Worm (Caenorhabditis elegans) whole organism, mixed stage, embryonic: ENCODE data around the gene ZC239.5.
"Not testable (repeated sequence)": the region's sequence is repeated elsewhere in the genome, so short reads cannot be mapped to it uniquely, and the experiment has no call there.

Experiments
- M03D4.4 ChIP-seq: sonication (generic microtip); optimal IDR thresholded peaks from 2 replicates; lab custom pipeline; 2017; ENCODE audit warnings: mild to moderate bottlenecking, missing genetic modification characterization, missing compliant biosample characterization
- bed-3 ChIP-seq: fragments of 200-800 bp; sonication (Bioruptor generic); optimal IDR thresholded peaks from 3 replicates; lab custom pipeline; 2018; ENCODE audit warnings: mild to moderate bottlenecking, missing genetic modification characterization, moderate library complexity, missing compliant biosample characterization
- blmp-1 ChIP-seq: fragments of 150-350 bp; optimal IDR thresholded peaks from 2 replicates; lab custom pipeline; 2014; ENCODE audit warnings: missing biosample characterization, missing genetic modification characterization
- ceh-39 ChIP-seq: fragments of 150-350 bp; optimal IDR thresholded peaks from 2 replicates; lab custom pipeline; 2014; ENCODE audit warnings: missing biosample characterization, missing genetic modification characterization
- ceh-43 ChIP-seq: fragments of 200-800 bp; sonication (Bioruptor generic); optimal IDR thresholded peaks from 2 replicates; lab custom pipeline; 2018; ENCODE audit warnings: mild to moderate bottlenecking, missing genetic modification characterization, moderate library complexity, missing compliant biosample characterization
- cnd-1 ChIP-seq: fragments of 200-800 bp; sonication (Bioruptor generic); optimal IDR thresholded peaks from 2 replicates; lab custom pipeline; 2018; ENCODE audit warnings: mild to moderate bottlenecking, missing genetic modification characterization, missing compliant biosample characterization
- drap-1 ChIP-seq: fragments of 200-800 bp; sonication (Bioruptor generic); optimal IDR thresholded peaks from 3 replicates; lab custom pipeline; 2018; ENCODE audit warnings: mild to moderate bottlenecking, missing genetic modification characterization, missing compliant biosample characterization
- elt-1 ChIP-seq: sonication (generic microtip); optimal IDR thresholded peaks from 2 replicates; lab custom pipeline; 2017; ENCODE audit warnings: missing genetic modification characterization, mild to moderate bottlenecking, missing compliant biosample characterization, antibody characterized with exemption, moderate library complexity, borderline replicate concordance; ENCODE audit not compliant: insufficient read depth
- elt-3 ChIP-seq: fragments of 150-350 bp; optimal IDR thresholded peaks from 2 replicates; lab custom pipeline; 2014; ENCODE audit warnings: missing biosample characterization, missing genetic modification characterization
- flh-1 ChIP-seq: fragments of 200-800 bp; sonication (Bioruptor generic); optimal IDR thresholded peaks from 2 replicates; lab custom pipeline; 2018; ENCODE audit warnings: mild to moderate bottlenecking, missing genetic modification characterization, moderate library complexity, missing compliant biosample characterization
- ham-2 ChIP-seq: fragments of 200-800 bp; sonication (Bioruptor generic); optimal IDR thresholded peaks from 2 replicates; lab custom pipeline; 2018; ENCODE audit warnings: mild to moderate bottlenecking, missing genetic modification characterization, missing compliant biosample characterization
- hlh-1 ChIP-seq: fragments of 150-350 bp; optimal IDR thresholded peaks from 2 replicates; lab custom pipeline; 2014; ENCODE audit warnings: missing biosample characterization, missing genetic modification reagents, missing genetic modification characterization
- lin-32 ChIP-seq: fragments of 200-800 bp; sonication (Bioruptor generic); optimal IDR thresholded peaks from 2 replicates; lab custom pipeline; 2018; ENCODE audit warnings: mild to moderate bottlenecking, missing genetic modification characterization, missing compliant biosample characterization
- lsy-2 ChIP-seq: fragments of 150-350 bp; optimal IDR thresholded peaks from 2 replicates; lab custom pipeline; 2014; ENCODE audit warnings: missing biosample characterization, missing genetic modification characterization
- mab-5 ChIP-seq: fragments of 150-350 bp; optimal IDR thresholded peaks from 2 replicates; lab custom pipeline; 2014; ENCODE audit warnings: missing biosample characterization, missing genetic modification characterization
- mep-1 ChIP-seq: fragments of 150-350 bp; optimal IDR thresholded peaks from 2 replicates; lab custom pipeline; 2017; ENCODE audit warnings: missing biosample characterization, missing genetic modification reagents, missing genetic modification characterization, inconsistent platforms
- nhr-12 ChIP-seq: fragments of 150-350 bp; optimal IDR thresholded peaks from 2 replicates; lab custom pipeline; 2014; ENCODE audit warnings: missing biosample characterization, missing genetic modification characterization
- nhr-2 ChIP-seq: fragments of 150-350 bp; optimal IDR thresholded peaks from 2 replicates; lab custom pipeline; 2014; ENCODE audit warnings: missing biosample characterization, missing genetic modification characterization
- nhr-237 ChIP-seq: fragments of 150-350 bp; optimal IDR thresholded peaks from 2 replicates; lab custom pipeline; 2014; ENCODE audit warnings: missing biosample characterization, missing genetic modification characterization
- nhr-28 ChIP-seq: fragments of 150-350 bp; optimal IDR thresholded peaks from 2 replicates; lab custom pipeline; 2014; ENCODE audit warnings: missing biosample characterization, missing genetic modification characterization
- nhr-76 ChIP-seq: sonication (generic microtip); optimal IDR thresholded peaks from 2 replicates; lab custom pipeline; 2017; ENCODE audit warnings: missing biosample characterization, missing genetic modification characterization
- pha-4 ChIP-seq: fragments of 150-350 bp; optimal IDR thresholded peaks from 2 replicates; lab custom pipeline; 2018; ENCODE audit warnings: missing biosample characterization, missing genetic modification reagents, missing genetic modification characterization
- sem-2 ChIP-seq: fragments of 200-800 bp; sonication (Bioruptor generic); optimal IDR thresholded peaks from 2 replicates; lab custom pipeline; 2018; ENCODE audit warnings: mild to moderate bottlenecking, missing genetic modification characterization, missing compliant biosample characterization
- snpc-4 ChIP-seq: fragments of 150-350 bp; optimal IDR thresholded peaks from 2 replicates; lab custom pipeline; 2014; ENCODE audit warnings: missing biosample characterization, missing genetic modification characterization
- tbx-8 ChIP-seq: fragments of 200-800 bp; sonication (Bioruptor generic); optimal IDR thresholded peaks from 2 replicates; lab custom pipeline; 2018; ENCODE audit warnings: mild to moderate bottlenecking, missing genetic modification characterization, moderate library complexity, missing compliant biosample characterization
- unc-120 ChIP-seq: sonication (generic microtip); optimal IDR thresholded peaks from 2 replicates; lab custom pipeline; 2017; ENCODE audit warnings: missing genetic modification characterization, missing compliant biosample characterization; ENCODE audit not compliant: poor library complexity, severe bottlenecking
- unc-39 ChIP-seq: fragments of 150-350 bp; optimal IDR thresholded peaks from 2 replicates; lab custom pipeline; 2014; ENCODE audit warnings: missing biosample characterization, missing genetic modification characterization
- unc-62 ChIP-seq: fragments of 150-350 bp; optimal IDR thresholded peaks from 2 replicates; lab custom pipeline; 2014; ENCODE audit warnings: missing biosample characterization, missing genetic modification reagents, missing genetic modification characterization
- zip-8 ChIP-seq: fragments of 150-350 bp; optimal IDR thresholded peaks from 2 replicates; lab custom pipeline; 2014; ENCODE audit warnings: missing biosample characterization, missing genetic modification characterization
- ztf-11 ChIP-seq: fragments of 150-350 bp; optimal IDR thresholded peaks from 2 replicates; lab custom pipeline; 2014; ENCODE audit warnings: missing biosample characterization, missing genetic modification characterization

ZC239.5 gene

DNA sequence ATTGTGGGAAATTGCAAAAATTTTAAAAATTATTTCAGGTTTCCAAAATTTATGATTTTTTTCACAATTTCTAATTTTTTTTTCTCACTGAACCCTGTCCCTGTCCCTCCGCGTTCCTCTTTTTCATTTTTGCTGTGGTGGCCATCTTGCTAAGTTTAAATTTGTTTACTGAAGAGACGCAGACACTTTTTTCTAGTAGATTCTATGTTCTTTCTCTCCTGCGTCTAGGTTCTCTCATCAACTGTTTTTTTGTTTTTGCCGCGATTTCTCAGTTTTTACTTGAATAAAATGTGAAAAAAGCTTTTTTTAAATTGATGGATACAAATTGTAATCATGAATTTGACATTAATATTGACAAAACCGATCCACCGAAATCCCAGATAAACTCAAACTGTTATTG lies 1.2 kb upstream of the ZC239.5 start, which contains the start of gene ZC239.6:
ZC239.6 (plus strand) TSS at position 381 of the 400 bp plus-strand sequence.
- TF ChIP-seq unc-120 (tag; lab: Kevin White, UChicago) (no peak), blmp-1 (tag; lab: Kevin White, UChicago) (no peak), hlh-1 (no peak)
- TF ChIP-seq, all 35 proteins: peak for 0

DNA sequence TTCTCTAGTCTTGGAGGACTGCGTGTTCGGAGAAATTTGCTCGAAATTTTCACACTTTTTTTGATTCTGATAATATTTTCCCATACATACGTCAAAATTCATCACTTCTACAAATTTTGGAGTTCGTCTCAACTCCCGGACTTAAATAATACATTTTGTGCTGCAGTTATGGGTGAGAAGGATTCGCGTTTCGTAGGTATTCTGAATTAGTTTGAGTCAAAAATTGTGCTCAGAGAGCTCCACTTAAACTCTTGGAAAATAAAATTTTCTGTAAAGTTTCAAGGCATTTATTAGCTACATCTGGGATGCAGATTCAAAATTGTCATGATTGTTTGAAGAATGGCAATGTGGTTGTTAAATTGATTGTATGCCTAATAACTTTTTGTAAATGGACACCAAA lies 3.4 kb downstream of the ZC239.5 start, which contains the start of gene ZC239.4:
ZC239.4 (plus strand) TSS at position 301 of the 400 bp plus-strand sequence.
- TF ChIP-seq ceh-39 (no peak), tbx-8 (GFP tag; lab: Kevin White, UChicago) (no peak), flh-1 (GFP tag; lab: Kevin White, UChicago) (no peak), bed-3 (GFP tag; lab: Kevin White, UChicago) (no peak), unc-62 (GFP tag; lab: Kevin White, UChicago) (no peak), lsy-2 (tag; lab: Kevin White, UChicago) (no peak), drap-1 (GFP tag; lab: Kevin White, UChicago) (no peak), sem-2 (GFP tag; lab: Kevin White, UChicago) (no peak), nhr-12 (no peak), nhr-76 (no peak), nhr-28 (no peak), pha-4 (tag; lab: Kevin White, UChicago) (no peak), zip-8 (no peak), elt-1 (tag; lab: Kevin White, UChicago) (no peak), nhr-237 (tag; lab: Kevin White, UChicago) (no peak), mab-5 (tag; lab: Kevin White, UChicago) (no peak), ham-2 (GFP tag; lab: Kevin White, UChicago) (no peak), unc-120 (tag; lab: Kevin White, UChicago) (no peak), ztf-11 (tag; lab: Kevin White, UChicago) (no peak)

DNA sequence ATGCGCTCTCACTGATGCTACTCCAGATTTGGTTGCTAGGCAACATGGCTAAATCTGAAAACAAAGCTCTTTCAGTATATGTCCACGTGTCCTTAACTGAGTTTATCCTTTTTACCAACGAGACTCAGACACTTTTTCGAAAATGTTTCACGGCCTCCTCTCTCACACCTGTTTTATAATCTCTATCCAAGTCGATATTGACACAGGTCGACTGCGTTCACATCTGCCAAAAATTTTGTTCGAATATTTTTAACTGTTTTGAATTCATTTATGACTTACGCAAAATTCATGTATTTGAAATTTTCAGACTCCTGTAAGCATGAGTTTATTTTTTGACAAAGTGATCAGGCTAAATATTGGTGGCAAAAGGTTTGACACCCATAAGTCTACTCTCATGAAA lies 5.3 kb downstream of the ZC239.5 start, which contains the start of gene ZC239.3:
ZC239.3 (plus strand) TSS at position 301 of the 400 bp plus-strand sequence.
- not testable (repeated sequence) for TF ChIP-seq cnd-1 (tag; lab: Kevin White, UChicago); M03D4.4 (tag; lab: Kevin White, UChicago); tbx-8 (GFP tag; lab: Kevin White, UChicago)

DNA sequence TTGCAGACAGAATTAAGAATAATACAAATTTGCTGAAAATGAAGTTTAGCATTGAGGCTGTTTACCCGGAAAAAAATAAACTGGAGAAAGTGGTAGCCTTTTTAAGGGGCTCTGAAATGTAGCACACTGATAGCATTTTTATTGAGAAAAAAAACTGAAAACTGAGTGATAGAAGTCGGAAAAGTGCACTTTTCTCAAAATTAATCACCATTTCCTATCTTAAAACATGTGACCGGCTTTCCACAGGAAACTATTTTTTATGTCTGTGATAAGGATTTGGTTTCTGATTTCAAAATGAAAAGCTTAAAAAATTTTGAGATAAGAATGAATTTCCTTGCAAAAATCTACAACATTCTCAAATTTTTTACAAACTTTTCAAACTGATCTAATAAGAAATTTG lies 10.3 kb downstream of the ZC239.5 start, which contains the start of gene ZC239.22:
ZC239.22 (minus strand) TSS at position 101 of the 400 bp plus-strand sequence.
- TF ChIP-seq flh-1 (GFP tag; lab: Kevin White, UChicago) (no peak), ham-2 (GFP tag; lab: Kevin White, UChicago) (no peak), nhr-237 (tag; lab: Kevin White, UChicago) (no peak), hlh-1 (no peak), nhr-12 (no peak), ceh-43 (GFP tag; lab: Kevin White, UChicago) (no peak), unc-39 (tag; lab: Kevin White, UChicago) (no peak), M03D4.4 (tag; lab: Kevin White, UChicago) (no peak), bed-3 (GFP tag; lab: Kevin White, UChicago) (no peak), mep-1 (no peak), lin-32 (GFP tag; lab: Kevin White, UChicago) (no peak), mab-5 (tag; lab: Kevin White, UChicago) (no peak), drap-1 (GFP tag; lab: Kevin White, UChicago) (no peak), snpc-4 (no peak), nhr-76 (no peak), pha-4 (tag; lab: Kevin White, UChicago) (no peak), cnd-1 (tag; lab: Kevin White, UChicago) (no peak), ceh-39 (no peak), nhr-2 (tag; lab: Kevin White, UChicago) (no peak)

DNA sequence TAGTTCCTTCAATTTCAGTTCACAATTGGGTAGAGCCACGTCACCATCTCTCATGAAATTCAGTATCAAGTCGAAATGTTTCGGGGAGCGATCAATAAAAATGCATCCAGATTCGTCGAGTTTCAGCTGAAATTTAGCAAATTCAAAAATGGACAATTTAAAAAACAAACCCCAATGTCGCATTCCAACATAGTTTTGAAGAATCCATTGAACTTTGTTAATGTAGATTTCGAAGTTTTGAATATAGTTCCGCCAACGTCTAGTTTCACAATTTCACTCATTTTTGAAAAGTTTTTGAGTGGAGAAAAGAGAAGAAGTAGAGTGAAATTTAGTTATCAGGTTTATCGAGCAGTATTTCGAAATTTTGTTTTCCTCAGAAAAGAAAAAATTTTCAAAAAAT lies 11.3 kb downstream of the ZC239.5 start, which contains the start of gene ZC239.14:
ZC239.14 (minus strand) TSS at position 305 of the 400 bp plus-strand sequence.
- TF ChIP-seq elt-3: no peak
- no peak for TF ChIP-seq lin-32 (GFP tag; lab: Kevin White, UChicago)
- TF ChIP-seq mep-1: no peak
- no peak for TF ChIP-seq ceh-43 (GFP tag; lab: Kevin White, UChicago)
- TF ChIP-seq bed-3 (GFP tag; lab: Kevin White, UChicago): no peak
- TF ChIP-seq drap-1 (GFP tag; lab: Kevin White, UChicago): no peak
- TF ChIP-seq ham-2 (GFP tag; lab: Kevin White, UChicago): no peak
- TF ChIP-seq unc-39 (tag; lab: Kevin White, UChicago): no peak
